Fruit fly (Drosophila melanogaster) whole organism, embryonic: ENCODE data around the gene CG12947.

Experiments used
- CG10147 ChIP-seq: fragments of 200-800 bp; sonication (Bioruptor generic); optimal IDR thresholded peaks from 2 replicates; lab custom pipeline; 2019; ENCODE audit warnings: missing biosample characterization, mild to moderate bottlenecking, missing genetic modification characterization, moderate library complexity
- CG10267 ChIP-seq: fragments of 200-800 bp; sonication (Bioruptor generic); optimal IDR thresholded peaks from 2 replicates; lab custom pipeline; 2018; ENCODE audit warnings: missing biosample characterization, mild to moderate bottlenecking, missing genetic modification characterization, moderate library complexity
- CG10654 ChIP-seq: fragments of 200-800 bp; sonication (Bioruptor generic); optimal IDR thresholded peaks from 2 replicates; lab custom pipeline; 2016; ENCODE audit warnings: missing biosample characterization, missing genetic modification characterization
- CG10979 ChIP-seq: fragments of 200-800 bp; sonication (Bioruptor generic); optimal IDR thresholded peaks from 2 replicates; lab custom pipeline; 2018; ENCODE audit warnings: missing biosample characterization, mild to moderate bottlenecking, missing genetic modification characterization, moderate library complexity
- CG11247 ChIP-seq: fragments of 200-800 bp; sonication (Bioruptor generic); IDR thresholded peaks from 2 replicates; pipeline ENCODE4 v1.3.6; 2022; ENCODE audit warnings: missing biosample characterization, missing genetic modification characterization
- CG11504 ChIP-seq: fragments of 200-800 bp; sonication (Bioruptor generic); optimal IDR thresholded peaks from 3 replicates; lab custom pipeline; 2019; ENCODE audit warnings: missing biosample characterization, mild to moderate bottlenecking, missing genetic modification characterization, moderate library complexity
- CG12659 ChIP-seq: fragments of 200-800 bp; sonication (Bioruptor generic); optimal IDR thresholded peaks from 3 replicates; lab custom pipeline; 2017; ENCODE audit warnings: mild to moderate bottlenecking, missing biosample characterization, missing genetic modification reagents, missing genetic modification characterization
- CG17361 ChIP-seq: fragments of 200-800 bp; sonication (Bioruptor generic); IDR thresholded peaks from 3 replicates; pipeline ENCODE4 v1.3.6; 2022; ENCODE audit warnings: missing biosample characterization, missing genetic modification characterization
- CG17385 ChIP-seq: fragments of 200-800 bp; sonication (Bioruptor generic); optimal IDR thresholded peaks from 3 replicates; lab custom pipeline; 2018; ENCODE audit warnings: missing biosample characterization, mild to moderate bottlenecking, missing genetic modification characterization
- CG18011 ChIP-seq: fragments of 200-800 bp; sonication (Bioruptor generic); optimal IDR thresholded peaks from 2 replicates; lab custom pipeline; 2017; ENCODE audit warnings: missing biosample characterization, missing genetic modification characterization, mild to moderate bottlenecking, moderate library complexity, missing genotype
- CG1832 ChIP-seq: fragments of 200-800 bp; sonication (Bioruptor generic); optimal IDR thresholded peaks from 2 replicates; lab custom pipeline; 2017; ENCODE audit warnings: missing biosample characterization, mild to moderate bottlenecking, missing genetic modification characterization, inconsistent platforms
- CG18619 ChIP-seq: fragments of 200-800 bp; sonication (Bioruptor generic); optimal IDR thresholded peaks from 3 replicates; lab custom pipeline; 2017; ENCODE audit warnings: missing biosample characterization, mild to moderate bottlenecking, missing genetic modification characterization
- CG18764 ChIP-seq: fragments of 200-800 bp; sonication (Bioruptor generic); optimal IDR thresholded peaks from 3 replicates; lab custom pipeline; 2016; ENCODE audit warnings: missing biosample characterization, missing genetic modification characterization
- CG2712 ChIP-seq: fragments of 200-800 bp; optimal IDR thresholded peaks from 3 replicates; lab custom pipeline; 2019; ENCODE audit warnings: missing biosample characterization, mild to moderate bottlenecking, missing genetic modification characterization, moderate library complexity
- CG3065 ChIP-seq: fragments of 200-800 bp; sonication (Bioruptor generic); optimal IDR thresholded peaks from 2 replicates; lab custom pipeline; 2016; ENCODE audit warnings: missing biosample characterization, missing genetic modification characterization
- CG32767 ChIP-seq: fragments of 200-800 bp; sonication (Bioruptor generic); IDR thresholded peaks from 2 replicates; pipeline ENCODE4 v1.3.6; 2022; ENCODE audit warnings: missing biosample characterization, missing genetic modification characterization
- CG3281 ChIP-seq: fragments of 200-800 bp; sonication (Bioruptor generic); optimal IDR thresholded peaks from 3 replicates; lab custom pipeline; 2017; ENCODE audit warnings: missing biosample characterization, mild to moderate bottlenecking, missing genetic modification characterization
- CG4328 ChIP-seq: fragments of 200-800 bp; sonication (Bioruptor generic); optimal IDR thresholded peaks from 3 replicates; lab custom pipeline; 2017; ENCODE audit warnings: missing biosample characterization, missing genetic modification reagents, missing genetic modification characterization
- CG5180 ChIP-seq: fragments of 200-800 bp; sonication (Bioruptor generic); optimal IDR thresholded peaks from 3 replicates; lab custom pipeline; 2017; ENCODE audit warnings: missing biosample characterization, missing genetic modification characterization, mild to moderate bottlenecking, moderate library complexity, missing genetic modification reagents
- CG8359 ChIP-seq: fragments of 200-800 bp; sonication (Bioruptor generic); optimal IDR thresholded peaks from 2 replicates; lab custom pipeline; 2017; ENCODE audit warnings: missing biosample characterization, mild to moderate bottlenecking, missing genetic modification characterization, borderline replicate concordance
- CHES-1-like ChIP-seq: fragments of 200-800 bp; sonication (Bioruptor generic); optimal IDR thresholded peaks from 2 replicates; lab custom pipeline; 2016; ENCODE audit warnings: missing biosample characterization, missing genetic modification characterization
- Chrac-16 ChIP-seq: fragments of 200-800 bp; sonication (Bioruptor generic); optimal IDR thresholded peaks from 3 replicates; lab custom pipeline; 2016; ENCODE audit warnings: missing biosample characterization, missing genetic modification characterization
- CkIIα-i1 ChIP-seq: fragments of 200-800 bp; sonication (Bioruptor generic); IDR thresholded peaks from 2 replicates; pipeline ENCODE4 v1.3.6; 2022; ENCODE audit warnings: missing biosample characterization, missing genetic modification characterization
- Dek ChIP-seq: fragments of 200-800 bp; sonication (Bioruptor generic); optimal IDR thresholded peaks from 3 replicates; lab custom pipeline; 2019; ENCODE audit warnings: missing biosample characterization, mild to moderate bottlenecking, missing genetic modification characterization, moderate library complexity
- Dip3 ChIP-seq: fragments of 200-800 bp; sonication (Bioruptor generic); optimal IDR thresholded peaks from 3 replicates; lab custom pipeline; 2016; ENCODE audit warnings: missing biosample characterization, missing genetic modification characterization
- Dref ChIP-seq: fragments of 200-800 bp; sonication (Bioruptor generic); IDR thresholded peaks from 2 replicates; pipeline ENCODE4 v1.3.6; 2022; ENCODE audit warnings: missing biosample characterization, missing genetic modification characterization
- Eip74EF ChIP-seq, 2 experiments: fragments of 200-800 bp in 1 of 2; fragments of >200 bp in 1 of 2; sonication (Bioruptor generic) in 1 of 2; optimal IDR thresholded peaks; 2 replicates each; lab custom pipeline; 2017 to 2019; ENCODE audit warnings: missing biosample characterization in 2 of 2, missing genetic modification characterization in 2 of 2, mild to moderate bottlenecking in 1 of 2, moderate library complexity in 1 of 2
- Fer1 ChIP-seq: fragments of 200-800 bp; sonication (Bioruptor generic); optimal IDR thresholded peaks from 2 replicates; lab custom pipeline; 2017; ENCODE audit warnings: missing biosample characterization, mild to moderate bottlenecking, missing genetic modification characterization
- Gsc ChIP-seq: fragments of 200-800 bp; sonication (Bioruptor generic); IDR thresholded peaks from 2 replicates; pipeline ENCODE4 v1.3.6; 2022; ENCODE audit warnings: missing biosample characterization, missing genetic modification characterization
- Sin3A ChIP-seq: fragments of >200 bp; optimal IDR thresholded peaks from 2 replicates; lab custom pipeline; 2018
- bcd ChIP-seq: fragments of 200-800 bp; sonication (Bioruptor generic); optimal IDR thresholded peaks from 2 replicates; lab custom pipeline; 2017; ENCODE audit warnings: missing biosample characterization, mild to moderate bottlenecking, missing genetic modification characterization
- cad ChIP-seq: fragments of >200 bp; optimal IDR thresholded peaks from 2 replicates; lab custom pipeline; 2017; ENCODE audit warnings: missing biosample characterization, missing genetic modification characterization
- ci ChIP-seq: fragments of 200-800 bp; sonication (Bioruptor generic); IDR thresholded peaks from 3 replicates; pipeline ENCODE4 v1.3.6; 2022; ENCODE audit warnings: missing biosample characterization, missing genetic modification characterization
- disco-r ChIP-seq: fragments of 200-800 bp; sonication (Bioruptor generic); optimal IDR thresholded peaks from 2 replicates; lab custom pipeline; 2016; ENCODE audit warnings: missing biosample characterization, missing genetic modification characterization
- dpn ChIP-seq, 2 experiments: fragments of 200-800 bp; sonication (Bioruptor generic); optimal IDR thresholded peaks; 3 replicates each; lab custom pipeline; 2016; ENCODE audit warnings: missing biosample characterization in 2 of 2, missing genetic modification characterization in 2 of 2
- eve ChIP-seq, 2 experiments: fragments of >200 bp; optimal IDR thresholded peaks; 2 replicates each; lab custom pipeline; 2017; ENCODE audit warnings: missing biosample characterization in 2 of 2, missing genetic modification characterization in 2 of 2
- fd3F ChIP-seq: fragments of 200-800 bp; sonication (Bioruptor generic); optimal IDR thresholded peaks from 2 replicates; lab custom pipeline; 2018; ENCODE audit warnings: missing biosample characterization, mild to moderate bottlenecking, missing genetic modification characterization, moderate library complexity
- fru ChIP-seq: fragments of >200 bp; optimal IDR thresholded peaks from 2 replicates; lab custom pipeline; 2017
- gfzf ChIP-seq: fragments of 200-800 bp; sonication (Bioruptor generic); optimal IDR thresholded peaks from 2 replicates; lab custom pipeline; 2016; ENCODE audit warnings: missing biosample characterization, mild to moderate bottlenecking, missing genetic modification characterization, moderate library complexity
- grn ChIP-seq: fragments of 200-800 bp; sonication (Bioruptor generic); optimal IDR thresholded peaks from 3 replicates; lab custom pipeline; 2017; ENCODE audit warnings: missing biosample characterization, missing genetic modification characterization
- ham ChIP-seq: fragments of 200-800 bp; sonication (Bioruptor generic); IDR thresholded peaks from 2 replicates; pipeline ENCODE4 v1.3.6; 2022; ENCODE audit warnings: missing biosample characterization, missing genetic modification characterization
- nom ChIP-seq: fragments of 200-800 bp; sonication (Bioruptor generic); optimal IDR thresholded peaks from 2 replicates; lab custom pipeline; 2017; ENCODE audit warnings: missing biosample characterization, missing genetic modification characterization, mild to moderate bottlenecking, moderate library complexity, missing genetic modification reagents
- org-1 ChIP-seq: fragments of 200-800 bp; sonication (Bioruptor generic); optimal IDR thresholded peaks from 2 replicates; lab custom pipeline; 2017; ENCODE audit warnings: missing biosample characterization, missing genetic modification characterization
- rib ChIP-seq: fragments of 200-800 bp; sonication (Bioruptor generic); IDR thresholded peaks from 2 replicates; pipeline ENCODE4 v1.3.6; 2022; ENCODE audit warnings: missing biosample characterization, missing genetic modification characterization
- row ChIP-seq: fragments of 200-800 bp; sonication (Bioruptor generic); IDR thresholded peaks from 3 replicates; pipeline ENCODE4 v1.3.6; 2022; ENCODE audit warnings: missing biosample characterization, missing genetic modification characterization
- sd ChIP-seq: fragments of 200-800 bp; sonication (Bioruptor generic); optimal IDR thresholded peaks from 3 replicates; lab custom pipeline; 2018; ENCODE audit warnings: missing biosample characterization, mild to moderate bottlenecking, missing genetic modification characterization, moderate library complexity
- sisA ChIP-seq: fragments of 200-800 bp; sonication (Bioruptor generic); IDR thresholded peaks from 2 replicates; pipeline ENCODE4 v1.3.6; 2022; ENCODE audit warnings: missing biosample characterization, missing genetic modification characterization
- tin ChIP-seq: fragments of 200-800 bp; sonication (Bioruptor generic); optimal IDR thresholded peaks from 3 replicates; lab custom pipeline; 2016; ENCODE audit warnings: missing biosample characterization, missing genetic modification characterization
- unc-4 ChIP-seq: fragments of 200-800 bp; sonication (Bioruptor generic); IDR thresholded peaks from 2 replicates; pipeline ENCODE4 v1.3.6; 2022; ENCODE audit warnings: missing biosample characterization, missing genetic modification characterization; ENCODE audit not compliant: partially characterized antibody
- vfl ChIP-seq: fragments of 200-800 bp; sonication (Bioruptor generic); optimal IDR thresholded peaks from 2 replicates; lab custom pipeline; 2016; ENCODE audit warnings: missing biosample characterization, missing genetic modification characterization
- wdn ChIP-seq: fragments of 200-800 bp; sonication (Bioruptor generic); IDR thresholded peaks from 2 replicates; pipeline ENCODE4 v1.3.6; 2022; ENCODE audit warnings: missing biosample characterization, missing genetic modification characterization

CG12947 gene

DNA sequence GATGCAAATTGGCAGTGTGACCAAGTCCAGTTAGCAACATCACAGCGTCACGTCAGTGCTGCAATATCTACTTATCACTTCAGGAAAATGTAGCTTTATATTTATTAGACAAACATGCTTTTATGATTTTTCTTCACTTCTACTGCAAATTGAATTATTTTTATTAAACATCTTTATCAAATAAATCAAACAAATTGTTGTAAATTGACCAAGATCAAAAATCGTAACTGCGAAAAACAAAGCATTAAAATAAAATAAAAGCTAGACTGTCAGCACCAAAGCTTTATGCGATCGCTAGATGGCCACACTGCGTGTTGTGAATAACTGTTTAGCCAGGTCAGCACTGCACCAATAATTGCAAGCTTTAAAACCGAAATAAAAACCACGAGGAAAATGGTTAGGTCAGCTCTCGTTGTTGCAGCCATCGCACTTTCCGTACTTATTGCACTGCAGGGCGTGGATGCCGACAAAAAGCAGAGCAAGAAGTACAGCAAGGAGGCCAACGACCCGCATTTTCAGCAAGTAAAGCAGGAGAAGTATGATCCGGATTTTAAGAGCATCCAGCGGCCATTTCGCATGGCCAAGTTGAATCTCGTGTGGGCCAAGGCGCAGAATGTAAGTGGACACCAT, 11.4 kb downstream of the CG12947 start, which contains the start of the genes CG12945 and CG8507 (continued):
- peak; percentile 93 for TF ChIP-seq row
- TF ChIP-seq Fer1, result peak; percentile 57
- no peak for TF ChIP-seq CG32767 (GFP tag; lab: Robert Waterston, UW)
- TF ChIP-seq CG11247 (GFP tag; lab: Robert Waterston, UW), result no peak
- peak; percentile 46 for TF ChIP-seq tin (GFP tag; lab: Kevin White, UChicago)
- TF ChIP-seq CG10654 (GFP tag; lab: Kevin White, UChicago), result peak; percentile 4
- peak; percentile 43 for TF ChIP-seq dpn (GFP tag; optimal IDR thresholded peaks at IDR 0.05; lab: Kevin White, UChicago)
- no peak for TF ChIP-seq CG11504 (tag; lab: Kevin White, UChicago)
- no peak for TF ChIP-seq CG8359 (GFP tag; lab: Kevin White, UChicago)
- peak; percentile 69 for TF ChIP-seq CG17361 (GFP tag; lab: Robert Waterston, UW)
- peak; percentile 54 for TF ChIP-seq CHES-1-like (GFP tag; lab: Kevin White, UChicago)
- peak; percentile 8 for TF ChIP-seq nom (GFP tag; lab: Kevin White, UChicago)
- peak; percentile 50 for TF ChIP-seq Dek (tag; lab: Kevin White, UChicago)
- peak; percentile 60 for TF ChIP-seq bcd
- no peak for TF ChIP-seq CG17385 (GFP tag; lab: Kevin White, UChicago)
- peak; percentile 52 for TF ChIP-seq Dip3
- TF ChIP-seq CG3065, result no peak
- peak; percentile 46 for TF ChIP-seq vfl (GFP tag; lab: Kevin White, UChicago)
- TF ChIP-seq gfzf, result peak; percentile 79
- TF ChIP-seq CG5180 (GFP tag; lab: Kevin White, UChicago), result no peak
- no peak for TF ChIP-seq ci
- no peak for TF ChIP-seq grn (GFP tag; lab: Kevin White, UChicago)
- TF ChIP-seq Dref (GFP tag; lab: Robert Waterston, UW), result no peak
- no peak for TF ChIP-seq eve (GFP tag; optimal IDR thresholded peaks at IDR 0.05; lab: Kevin White, UChicago)
- peak; percentile 85 for TF ChIP-seq Sin3A (lab: Kevin White, UChicago)
- no peak for TF ChIP-seq fd3F (GFP tag; lab: Kevin White, UChicago)
- TF ChIP-seq cad, result no peak
- TF ChIP-seq CG3281 (GFP tag; lab: Kevin White, UChicago), result peak; percentile 17
- no peak for TF ChIP-seq CG18764 (GFP tag; lab: Kevin White, UChicago)
- TF ChIP-seq CG18011, result peak; percentile 28
- peak; percentile 28 for TF ChIP-seq Chrac-16 (GFP tag; lab: Kevin White, UChicago)
- TF ChIP-seq CkIIα-i1 (GFP tag; lab: Robert Waterston, UW), result no peak
- TF ChIP-seq Eip74EF (GFP tag; optimal IDR thresholded peaks at IDR 0.05; lab: Kevin White, UChicago), result no peak
- no peak for TF ChIP-seq ham (GFP tag; lab: Robert Waterston, UW)
- no peak for TF ChIP-seq sisA
- TF ChIP-seq rib (GFP tag; lab: Robert Waterston, UW), result no peak
- TF ChIP-seq CG10267, result peak; percentile 35
- TF ChIP-seq org-1 (GFP tag; lab: Kevin White, UChicago), result no peak
- peak; percentile 31 for TF ChIP-seq CG10979 (tag; lab: Kevin White, UChicago)
- TF ChIP-seq unc-4, result 0 out of 2 replicates have a peak, but pooled peaks have one; percentile 31
- TF ChIP-seq wdn (GFP tag; lab: Robert Waterston, UW), result no peak
- peak; percentile 14 for TF ChIP-seq CG18619 (GFP tag; lab: Kevin White, UChicago)
- no peak for TF ChIP-seq fru (lab: Kevin White, UChicago)
- no peak for TF ChIP-seq CG4328 (GFP tag; lab: Kevin White, UChicago)
- peak; percentile 47 for TF ChIP-seq CG2712 (tag; lab: Kevin White, UChicago)
- TF ChIP-seq disco-r, result no peak
- TF ChIP-seq CG12659 (GFP tag; lab: Kevin White, UChicago), result peak; percentile 68
- peak; percentile 58 for TF ChIP-seq CG10147
- no peak for TF ChIP-seq sd (tag; lab: Kevin White, UChicago)
- TF ChIP-seq Gsc (GFP tag; lab: Robert Waterston, UW), result no peak
- no peak for TF ChIP-seq CG1832
